Worm (Caenorhabditis elegans) whole organism, L1 larva: ENCODE data around the gene F52H2.1.

ENCODE experiments used
- aly-2 ChIP-seq: fragments of 150-350 bp; optimal IDR thresholded peaks from 2 replicates; lab custom pipeline; 2014; ENCODE audit warnings: missing biosample characterization, missing genetic modification characterization
- dpl-1 ChIP-seq, 3 experiments: fragments of 150-350 bp in 2 of 3; sonication (generic microtip) in 1 of 3; optimal IDR thresholded peaks; 2 replicates each; lab custom pipeline; 2014 to 2017; ENCODE audit warnings: missing biosample characterization in 3 of 3, missing genetic modification characterization in 3 of 3, missing genetic modification reagents in 3 of 3
- efl-3 ChIP-seq: fragments of 200-800 bp; sonication (Bioruptor generic); optimal IDR thresholded peaks from 2 replicates; lab custom pipeline; 2018; ENCODE audit warnings: mild to moderate bottlenecking, missing genetic modification characterization, missing compliant biosample characterization
- lin-14 ChIP-seq: fragments of 200-800 bp; sonication (Bioruptor generic); optimal IDR thresholded peaks from 2 replicates; lab custom pipeline; 2018; ENCODE audit warnings: mild to moderate bottlenecking, missing genetic modification characterization, moderate library complexity, missing compliant biosample characterization
- nhr-12 ChIP-seq: sonication (generic microtip); optimal IDR thresholded peaks from 2 replicates; lab custom pipeline; 2017; ENCODE audit warnings: missing biosample characterization, missing genetic modification characterization
- nhr-237 ChIP-seq: fragments of 150-350 bp; optimal IDR thresholded peaks from 2 replicates; lab custom pipeline; 2014; ENCODE audit warnings: missing biosample characterization, missing genetic modification characterization
- nhr-47 ChIP-seq: sonication (generic microtip); optimal IDR thresholded peaks from 2 replicates; lab custom pipeline; 2016; ENCODE audit warnings: mild to moderate bottlenecking, missing genetic modification characterization, moderate library complexity, missing compliant biosample characterization
- rnt-1 ChIP-seq: sonication (generic microtip); optimal IDR thresholded peaks from 2 replicates; lab custom pipeline; 2016; ENCODE audit warnings: mild to moderate bottlenecking, missing genetic modification characterization, moderate library complexity, missing compliant biosample characterization
- skn-1 ChIP-seq: fragments of 150-350 bp; optimal IDR thresholded peaks from 2 replicates; lab custom pipeline; 2014; ENCODE audit warnings: missing biosample characterization, missing genetic modification characterization
- unc-62 ChIP-seq: fragments of 150-350 bp; optimal IDR thresholded peaks from 2 replicates; lab custom pipeline; 2014; ENCODE audit warnings: missing biosample characterization, missing genetic modification reagents, missing genetic modification characterization

- TF ChIP-seq rnt-1 (peak; percentile 43), efl-3 (GFP tag; lab: Kevin White, UChicago) (no peak), skn-1 (tag; lab: Kevin White, UChicago) (peak; percentile 58), nhr-12 (tag; lab: Kevin White, UChicago) (no peak), nhr-237 (tag; lab: Kevin White, UChicago) (no peak), nhr-47 (tag; lab: Kevin White, UChicago) (peak; percentile 17), aly-2 (tag; lab: Kevin White, UChicago) (no peak), dpl-1 (GFP tag; optimal IDR thresholded peaks at IDR 0.05; lab: Kevin White, UChicago) (no peak), lin-14 (no peak), unc-62 (GFP tag; lab: Kevin White, UChicago) (no peak)
Observed at ce11 chrX:2531276-2531675, 41.6 kb upstream of the F52H2.1 start.
